Worm (Caenorhabditis elegans) whole organism, young adult: ENCODE measurements around the gene F56D6.13.

Source experiments
- B0019.2 ChIP-seq: fragments of 200-800 bp; sonication (Bioruptor generic); conservative IDR thresholded peaks from 2 replicates; pipeline ENCODE4 v1.3.6; 2022; ENCODE audit warnings: missing genetic modification reagents, missing genetic modification characterization, missing compliant biosample characterization
- B0261.1 ChIP-seq: sonication (generic microtip); optimal IDR thresholded peaks from 2 replicates; lab custom pipeline; 2016; ENCODE audit warnings: mild to moderate bottlenecking, missing genetic modification characterization, moderate library complexity, missing compliant biosample characterization
- C06A6.2 ChIP-seq: fragments of 200-800 bp; sonication (Bioruptor generic); conservative IDR thresholded peaks from 2 replicates; pipeline ENCODE4 v1.3.6; 2022; ENCODE audit warnings: missing genetic modification characterization, missing compliant biosample characterization
- D2030.7 ChIP-seq: fragments of 200-800 bp; sonication (Bioruptor generic); IDR thresholded peaks from 2 replicates; pipeline ENCODE4 v1.3.6; 2022; ENCODE audit warnings: missing genetic modification reagents, missing genetic modification characterization, missing compliant biosample characterization
- F37B4.10 ChIP-seq: fragments of 200-800 bp; sonication (Bioruptor generic); IDR thresholded peaks from 2 replicates; pipeline ENCODE4 v1.3.6; 2022; ENCODE audit warnings: missing genetic modification characterization, missing compliant biosample characterization
- F52B5.7 ChIP-seq: sonication (generic microtip); optimal IDR thresholded peaks from 2 replicates; lab custom pipeline; 2016; ENCODE audit warnings: mild to moderate bottlenecking, missing genetic modification characterization, missing compliant biosample characterization
- F57A8.1 ChIP-seq: fragments of 200-800 bp; sonication (Bioruptor generic); optimal IDR thresholded peaks from 2 replicates; lab custom pipeline; 2018; ENCODE audit warnings: mild to moderate bottlenecking, missing genetic modification characterization, moderate library complexity, missing compliant biosample characterization
- Y53F4B.3 ChIP-seq: fragments of 200-800 bp; sonication (Bioruptor generic); IDR thresholded peaks from 2 replicates; pipeline ENCODE4 v1.3.6; 2022; ENCODE audit warnings: missing genetic modification reagents, missing genetic modification characterization, missing compliant biosample characterization
- bed-2 ChIP-seq: fragments of 200-800 bp; sonication (Bioruptor generic); IDR thresholded peaks from 2 replicates; pipeline ENCODE4 v1.3.6; 2022; ENCODE audit warnings: missing genetic modification reagents, missing genetic modification characterization, missing compliant biosample characterization
- cebp-2 ChIP-seq: fragments of 200-800 bp; sonication (Bioruptor generic); IDR thresholded peaks from 2 replicates; pipeline ENCODE4 v1.3.6; 2022; ENCODE audit warnings: missing genetic modification characterization, missing compliant biosample characterization
- ceh-100 ChIP-seq: fragments of 200-800 bp; sonication (Bioruptor generic); IDR thresholded peaks from 2 replicates; pipeline ENCODE4 v1.3.6; 2022; ENCODE audit warnings: missing genetic modification reagents, missing genetic modification characterization, missing compliant biosample characterization
- ceh-27 ChIP-seq: fragments of 200-800 bp; sonication (Bioruptor generic); optimal IDR thresholded peaks from 2 replicates; lab custom pipeline; 2018; ENCODE audit warnings: mild to moderate bottlenecking, missing genetic modification characterization, moderate library complexity, missing compliant biosample characterization
- chd-7 ChIP-seq: sonication (generic microtip); optimal IDR thresholded peaks from 2 replicates; lab custom pipeline; 2016; ENCODE audit warnings: mild to moderate bottlenecking, missing genetic modification characterization, moderate library complexity, missing compliant biosample characterization
- dox-1 ChIP-seq: fragments of 200-800 bp; sonication (Bioruptor generic); IDR thresholded peaks from 2 replicates; pipeline ENCODE4 v1.3.6; 2022; ENCODE audit warnings: missing genetic modification reagents, missing genetic modification characterization, missing compliant biosample characterization
- him-1 ChIP-seq: sonication (generic microtip); optimal IDR thresholded peaks from 2 replicates; lab custom pipeline; 2016; ENCODE audit warnings: missing genotype, missing genetic modification reagents, missing genetic modification characterization, missing compliant biosample characterization
- hlh-26 ChIP-seq: fragments of 200-800 bp; sonication (Bioruptor generic); conservative IDR thresholded peaks from 2 replicates; pipeline ENCODE4 v1.3.6; 2022; ENCODE audit warnings: missing genetic modification reagents, missing genetic modification characterization, missing compliant biosample characterization
- hmg-1.2 ChIP-seq: fragments of 200-800 bp; sonication (Bioruptor generic); IDR thresholded peaks from 2 replicates; pipeline ENCODE4 v1.3.6; 2022; ENCODE audit warnings: missing genetic modification reagents, missing genetic modification characterization, missing compliant biosample characterization
- hmg-20 ChIP-seq: fragments of 200-800 bp; sonication (Bioruptor generic); IDR thresholded peaks from 2 replicates; pipeline ENCODE4 v1.3.6; 2022; ENCODE audit warnings: missing genetic modification reagents, missing genetic modification characterization, missing compliant biosample characterization
- hsf-1 ChIP-seq: fragments of 200-800 bp; sonication (Bioruptor generic); IDR thresholded peaks from 2 replicates; pipeline ENCODE4 v1.3.6; 2022; ENCODE audit warnings: missing genetic modification reagents, missing genetic modification characterization, missing compliant biosample characterization
- lag-1 ChIP-seq: fragments of 200-800 bp; sonication (Bioruptor generic); IDR thresholded peaks from 2 replicates; pipeline ENCODE4 v1.3.6; 2022; ENCODE audit warnings: missing genetic modification reagents, missing genetic modification characterization, missing compliant biosample characterization
- lin-54 ChIP-seq: fragments of 200-800 bp; sonication (Bioruptor generic); optimal IDR thresholded peaks from 2 replicates; lab custom pipeline; 2018; ENCODE audit warnings: mild to moderate bottlenecking, missing genetic modification characterization, missing compliant biosample characterization
- lir-1 ChIP-seq: fragments of 200-800 bp; sonication (Bioruptor generic); conservative IDR thresholded peaks from 2 replicates; pipeline ENCODE4 v1.3.6; 2022; ENCODE audit warnings: missing genetic modification reagents, missing genetic modification characterization, missing compliant biosample characterization
- lsy-27 ChIP-seq: sonication (generic microtip); optimal IDR thresholded peaks from 2 replicates; lab custom pipeline; 2017; ENCODE audit warnings: missing genetic modification characterization, mild to moderate bottlenecking, missing compliant biosample characterization, antibody characterized with exemption, missing genotype, borderline replicate concordance; ENCODE audit not compliant: insufficient read depth
- madf-3 ChIP-seq: fragments of 200-800 bp; sonication (Bioruptor generic); IDR thresholded peaks from 2 replicates; pipeline ENCODE4 v1.3.6; 2022; ENCODE audit warnings: missing genetic modification reagents, missing genetic modification characterization, missing compliant biosample characterization
- madf-6 ChIP-seq: fragments of 200-800 bp; sonication (Bioruptor generic); IDR thresholded peaks from 2 replicates; pipeline ENCODE4 v1.3.6; 2022; ENCODE audit warnings: missing genetic modification reagents, missing genetic modification characterization, missing compliant biosample characterization
- mel-28 ChIP-seq: sonication (generic microtip); optimal IDR thresholded peaks from 2 replicates; lab custom pipeline; 2016; ENCODE audit warnings: borderline replicate concordance, mild to moderate bottlenecking, missing genetic modification characterization, missing compliant biosample characterization
- nfya-2 ChIP-seq: fragments of 200-800 bp; sonication (Bioruptor generic); IDR thresholded peaks from 2 replicates; pipeline ENCODE4 v1.3.6; 2022; ENCODE audit warnings: missing genetic modification reagents, missing genetic modification characterization, missing compliant biosample characterization
- nhr-179 ChIP-seq: sonication (generic microtip); optimal IDR thresholded peaks from 2 replicates; lab custom pipeline; 2016; ENCODE audit warnings: mild to moderate bottlenecking, missing genetic modification characterization, missing compliant biosample characterization
- nhr-80 ChIP-seq: sonication (generic microtip); optimal IDR thresholded peaks from 2 replicates; lab custom pipeline; 2016; ENCODE audit warnings: missing genetic modification characterization, missing compliant biosample characterization
- nhr-90 ChIP-seq: sonication (generic microtip); optimal IDR thresholded peaks from 2 replicates; lab custom pipeline; 2016; ENCODE audit warnings: missing genotype, mild to moderate bottlenecking, missing genetic modification characterization, missing compliant biosample characterization
- rpc-1 ChIP-seq, 2 experiments: fragments of 150-350 bp in 1 of 2; sonication (generic microtip) in 1 of 2; optimal IDR thresholded peaks; 2 replicates each; lab custom pipeline; 2014 to 2018; ENCODE audit warnings: missing biosample characterization in 1 of 2, missing genetic modification characterization in 1 of 2, missing genetic modification reagents in 1 of 2, missing genotype in 1 of 2
- tbp1 ChIP-seq: fragments of 200-800 bp; sonication (Bioruptor generic); optimal IDR thresholded peaks from 2 replicates; lab custom pipeline; 2018; ENCODE audit warnings: mild to moderate bottlenecking, missing genetic modification characterization, missing compliant biosample characterization
- tlf-1 ChIP-seq: fragments of 200-800 bp; sonication (Bioruptor generic); optimal IDR thresholded peaks from 2 replicates; lab custom pipeline; 2018; ENCODE audit warnings: mild to moderate bottlenecking, missing genetic modification characterization, missing compliant biosample characterization
- ztf-22 ChIP-seq: fragments of 200-800 bp; sonication (Bioruptor generic); optimal IDR thresholded peaks from 2 replicates; lab custom pipeline; 2018; ENCODE audit warnings: mild to moderate bottlenecking, missing genetic modification characterization, moderate library complexity, missing compliant biosample characterization
- ztf-28 ChIP-seq: fragments of 200-800 bp; sonication (Bioruptor generic); IDR thresholded peaks from 2 replicates; pipeline ENCODE4 v1.3.6; 2022; ENCODE audit warnings: missing genetic modification reagents, missing genetic modification characterization, missing compliant biosample characterization

F56D6.13 gene

ce11 chrIV:3937097-3937496 lies 27.9 kb downstream of the F56D6.13 start, which contains the start of gene clec-71:
Gene clec-71, plus strand, starts transcription at chrIV:3937458.
- TF ChIP-seq chd-7 (tag; lab: Kevin White, UChicago) (no peak), lsy-27 (no peak), D2030.7 (GFP tag; lab: Robert Waterston, UW) (no peak), hlh-26 (no peak), Y53F4B.3 (GFP tag; lab: Robert Waterston, UW) (no peak), ztf-22 (no peak), C06A6.2 (GFP tag; lab: Robert Waterston, UW) (no peak), dox-1 (no peak), hmg-1.2 (no peak), lir-1 (GFP tag; lab: Robert Waterston, UW) (no peak), bed-2 (GFP tag; lab: Robert Waterston, UW) (no peak), B0019.2 (GFP tag; lab: Robert Waterston, UW) (no peak), ceh-27 (no peak), nhr-90 (tag; lab: Kevin White, UChicago) (no peak), ztf-28 (GFP tag; lab: Robert Waterston, UW) (no peak), cebp-2 (GFP tag; lab: Robert Waterston, UW) (no peak), nhr-80 (tag; lab: Kevin White, UChicago) (no peak), hmg-20 (GFP tag; lab: Robert Waterston, UW) (no peak)

ce11 chrIV:3941658-3942328 lies 32.6 kb downstream of the F56D6.13 start, which contains the start of gene clec-174:
Gene clec-174, minus strand, starts transcription at chrIV:3941708.
- TF ChIP-seq tlf-1 (GFP tag; lab: Kevin White, UChicago) (no peak), F52B5.7 (tag; lab: Kevin White, UChicago) (no peak), B0019.2 (GFP tag; lab: Robert Waterston, UW) (no peak), F37B4.10 (GFP tag; lab: Robert Waterston, UW) (no peak), nfya-2 (no peak), rpc-1 (optimal IDR thresholded peaks at IDR 0.05; lab: Kevin White, UChicago) (no peak), rpc-1 (tag; optimal IDR thresholded peaks at IDR 0.05; lab: Kevin White, UChicago) (no peak), him-1 (no peak), Y53F4B.3 (GFP tag; lab: Robert Waterston, UW) (no peak), mel-28 (tag; lab: Kevin White, UChicago) (no peak), ztf-22 (no peak), nhr-179 (no peak), ceh-100 (GFP tag; lab: Robert Waterston, UW) (no peak), lin-54 (no peak), madf-6 (no peak), F57A8.1 (GFP tag; lab: Kevin White, UChicago) (no peak)
- TF ChIP-seq, all 124 proteins: peak for 0

ce11 chrIV:3943003-3943402 lies 33.8 kb downstream of the F56D6.13 start, which contains the start of gene Y46C8AL.11:
Gene Y46C8AL.11, plus strand, starts transcription at chrIV:3943303.
- TF ChIP-seq tbp1 (GFP tag; lab: Kevin White, UChicago): no peak
- TF ChIP-seq lag-1 (GFP tag; lab: Robert Waterston, UW): no peak
- TF ChIP-seq hsf-1 (GFP tag; lab: Robert Waterston, UW): no peak
- no peak for TF ChIP-seq madf-3
- TF ChIP-seq B0261.1 (tag; lab: Kevin White, UChicago): no peak
- TF ChIP-seq tlf-1 (GFP tag; lab: Kevin White, UChicago): no peak
- TF ChIP-seq F37B4.10 (GFP tag; lab: Robert Waterston, UW): no peak
- TF ChIP-seq, all 124 proteins: peak for 0
